Worm (Caenorhabditis elegans) whole organism, L3 larva: Measurements from ENCODE around the gene srh-147.

Experiments used
- aly-2 ChIP-seq: fragments of 150-350 bp; optimal IDR thresholded peaks from 2 replicates; lab custom pipeline; 2014; ENCODE audit warnings: missing biosample characterization, missing genetic modification characterization
- ama-1 ChIP-seq: fragments of 150-350 bp; optimal IDR thresholded peaks from 2 replicates; lab custom pipeline; 2018
- ceh-16 ChIP-seq: sonication (generic microtip); optimal IDR thresholded peaks from 2 replicates; lab custom pipeline; 2017; ENCODE audit warnings: missing biosample characterization, missing genetic modification characterization
- ceh-28 ChIP-seq: fragments of 150-350 bp; optimal IDR thresholded peaks from 2 replicates; lab custom pipeline; 2014; ENCODE audit warnings: missing biosample characterization, missing genetic modification reagents, missing genetic modification characterization
- ceh-82 ChIP-seq: fragments of 150-350 bp; optimal IDR thresholded peaks from 2 replicates; lab custom pipeline; 2014; ENCODE audit warnings: missing biosample characterization, missing genetic modification characterization
- daf-12 ChIP-seq: fragments of 150-350 bp; optimal IDR thresholded peaks from 2 replicates; lab custom pipeline; 2014; ENCODE audit warnings: missing biosample characterization, missing genetic modification reagents, missing genetic modification characterization
- egl-27 ChIP-seq: sonication (generic microtip); optimal IDR thresholded peaks from 4 replicates; lab custom pipeline; 2017; ENCODE audit warnings: missing biosample characterization, missing genetic modification reagents, missing genetic modification characterization
- egl-5 ChIP-seq: fragments of 150-350 bp; optimal IDR thresholded peaks from 2 replicates; lab custom pipeline; 2017; ENCODE audit warnings: missing biosample characterization, missing genetic modification reagents, missing genetic modification characterization, inconsistent platforms
- elt-1 ChIP-seq: fragments of 150-350 bp; optimal IDR thresholded peaks from 2 replicates; lab custom pipeline; 2014; ENCODE audit warnings: missing biosample characterization, missing genetic modification characterization
- elt-2 ChIP-seq: sonication (generic microtip); optimal IDR thresholded peaks from 2 replicates; lab custom pipeline; 2016; ENCODE audit warnings: missing genetic modification reagents, mild to moderate bottlenecking, missing genetic modification characterization, missing compliant biosample characterization
- elt-3 ChIP-seq, 3 experiments: fragments of 150-350 bp in 1 of 3; sonication (generic microtip) in 2 of 3; optimal IDR thresholded peaks; 2 replicates in 2 of 3; 4 replicates in 1 of 3; lab custom pipeline; 2014 to 2017; ENCODE audit warnings: missing biosample characterization in 3 of 3, missing genetic modification characterization in 3 of 3
- eor-1 ChIP-seq, 2 experiments: fragments of 150-350 bp; optimal IDR thresholded peaks; 2 replicates each; lab custom pipeline; 2014 to 2018; ENCODE audit warnings: missing biosample characterization in 2 of 2, missing genetic modification characterization in 2 of 2
- fkh-10 ChIP-seq: sonication (generic microtip); optimal IDR thresholded peaks from 2 replicates; lab custom pipeline; 2017; ENCODE audit warnings: missing biosample characterization, missing genetic modification reagents, missing genetic modification characterization
- fos-1 ChIP-seq: fragments of 150-350 bp; optimal IDR thresholded peaks from 2 replicates; lab custom pipeline; 2014; ENCODE audit warnings: missing biosample characterization, missing genetic modification characterization
- hmg-11 ChIP-seq: sonication (generic microtip); optimal IDR thresholded peaks from 2 replicates; lab custom pipeline; 2016; ENCODE audit warnings: missing genetic modification characterization, missing compliant biosample characterization
- jun-1 ChIP-seq: fragments of 150-350 bp; optimal IDR thresholded peaks from 2 replicates; lab custom pipeline; 2014; ENCODE audit warnings: missing biosample characterization, missing genetic modification reagents, missing genetic modification characterization
- lin-15B ChIP-seq: fragments of 150-350 bp; optimal IDR thresholded peaks from 2 replicates; lab custom pipeline; 2014; ENCODE audit warnings: missing biosample characterization, missing genetic modification characterization
- lin-39 ChIP-seq: fragments of 150-350 bp; optimal IDR thresholded peaks from 2 replicates; lab custom pipeline; 2018; ENCODE audit warnings: missing biosample characterization, missing genetic modification reagents, missing genetic modification characterization
- lsy-12 ChIP-seq: sonication (generic microtip); optimal IDR thresholded peaks from 2 replicates; lab custom pipeline; 2016; ENCODE audit warnings: mild to moderate bottlenecking, missing genetic modification characterization, missing compliant biosample characterization
- mdl-1 ChIP-seq: fragments of 150-350 bp; optimal IDR thresholded peaks from 2 replicates; lab custom pipeline; 2014; ENCODE audit warnings: missing biosample characterization, missing genetic modification characterization
- mml-1 ChIP-seq: fragments of 150-350 bp; sonication (generic microtip); optimal IDR thresholded peaks from 3 replicates; lab custom pipeline; 2014; ENCODE audit warnings: missing biosample characterization, missing genetic modification characterization
- nfya-1 ChIP-seq: sonication (generic microtip); optimal IDR thresholded peaks from 2 replicates; lab custom pipeline; 2017; ENCODE audit warnings: missing genetic modification characterization, mild to moderate bottlenecking, missing compliant biosample characterization, antibody characterized with exemption, moderate library complexity; ENCODE audit not compliant: insufficient read depth
- nhr-11 ChIP-seq: fragments of 150-350 bp; optimal IDR thresholded peaks from 2 replicates; lab custom pipeline; 2014; ENCODE audit warnings: missing biosample characterization, missing genetic modification characterization
- nhr-237 ChIP-seq: fragments of 150-350 bp; optimal IDR thresholded peaks from 2 replicates; lab custom pipeline; 2014; ENCODE audit warnings: missing biosample characterization, missing genetic modification characterization
- nhr-25 ChIP-seq: sonication (generic microtip); optimal IDR thresholded peaks from 2 replicates; lab custom pipeline; 2017; ENCODE audit warnings: missing biosample characterization, missing genetic modification characterization
- nhr-28 ChIP-seq: fragments of 150-350 bp; optimal IDR thresholded peaks from 2 replicates; lab custom pipeline; 2014; ENCODE audit warnings: missing biosample characterization, missing genetic modification characterization
- nhr-43 ChIP-seq: sonication (generic microtip); optimal IDR thresholded peaks from 2 replicates; lab custom pipeline; 2016; ENCODE audit warnings: mild to moderate bottlenecking, missing genetic modification characterization, missing compliant biosample characterization; ENCODE audit not compliant: poor library complexity, severe bottlenecking
- nhr-67 ChIP-seq: fragments of 150-350 bp; optimal IDR thresholded peaks from 2 replicates; lab custom pipeline; 2014; ENCODE audit warnings: missing biosample characterization, missing genetic modification characterization
- nhr-76 ChIP-seq: fragments of 150-350 bp; sonication (generic microtip); optimal IDR thresholded peaks from 5 replicates; lab custom pipeline; 2014; ENCODE audit warnings: missing biosample characterization, missing genetic modification characterization
- nhr-77 ChIP-seq: fragments of 150-350 bp; optimal IDR thresholded peaks from 2 replicates; lab custom pipeline; 2014; ENCODE audit warnings: missing biosample characterization, missing genetic modification characterization
- pha-4 ChIP-seq: fragments of 150-350 bp; optimal IDR thresholded peaks from 2 replicates; lab custom pipeline; 2014; ENCODE audit warnings: missing biosample characterization, missing genetic modification reagents, missing genetic modification characterization
- pqm-1 ChIP-seq: fragments of 150-350 bp; optimal IDR thresholded peaks from 2 replicates; lab custom pipeline; 2017; ENCODE audit warnings: missing biosample characterization, missing genetic modification characterization, inconsistent platforms
- skn-1 ChIP-seq: fragments of 150-350 bp; optimal IDR thresholded peaks from 2 replicates; lab custom pipeline; 2014; ENCODE audit warnings: missing biosample characterization, missing genetic modification characterization
- tbx-2 ChIP-seq: sonication (generic microtip); optimal IDR thresholded peaks from 2 replicates; lab custom pipeline; 2016; ENCODE audit warnings: mild to moderate bottlenecking, missing genetic modification characterization, missing compliant biosample characterization
- unc-39 ChIP-seq: sonication (generic microtip); optimal IDR thresholded peaks from 4 replicates; lab custom pipeline; 2017; ENCODE audit warnings: missing biosample characterization, missing genetic modification characterization
- zag-1 ChIP-seq: fragments of 150-350 bp; optimal IDR thresholded peaks from 2 replicates; lab custom pipeline; 2014; ENCODE audit warnings: missing biosample characterization, missing genetic modification characterization
- ztf-4 ChIP-seq: fragments of 150-350 bp; optimal IDR thresholded peaks from 2 replicates; lab custom pipeline; 2014; ENCODE audit warnings: missing biosample characterization, missing genetic modification characterization

Gene srh-147

ce11 chrV:15880705-15881104 is 30.6 kb upstream of the srh-147 start:
- TF ChIP-seq lsy-12 (tag; lab: Kevin White, UChicago) (no peak), mml-1 (tag; lab: Kevin White, UChicago) (no peak), skn-1 (tag; lab: Kevin White, UChicago) (peak; percentile 97), egl-27 (peak; percentile 63), tbx-2 (tag; lab: Kevin White, UChicago) (no peak), nhr-11 (tag; lab: Kevin White, UChicago) (no peak), mdl-1 (tag; lab: Kevin White, UChicago) (no peak), aly-2 (tag; lab: Kevin White, UChicago) (no peak), lin-15B (tag; lab: Kevin White, UChicago) (peak; percentile 15), ama-1 (no peak), nhr-25 (tag; lab: Kevin White, UChicago) (peak; percentile 36), nfya-1 (tag; lab: Kevin White, UChicago) (peak; percentile 18), nhr-43 (tag; lab: Kevin White, UChicago) (no peak), hmg-11 (tag; lab: Kevin White, UChicago) (peak; percentile 34), ceh-28 (tag; lab: Kevin White, UChicago) (peak; percentile 68), elt-1 (tag; lab: Kevin White, UChicago) (no peak), ceh-16 (tag; lab: Kevin White, UChicago) (no peak), elt-2 (peak; percentile 76), nhr-76 (tag; lab: Kevin White, UChicago) (no peak), pqm-1 (peak; percentile 62), fkh-10 (GFP tag; lab: Kevin White, UChicago) (no peak), fos-1 (tag; lab: Kevin White, UChicago) (no peak), egl-5 (tag; lab: Kevin White, UChicago) (no peak), jun-1 (peak; percentile 69), pha-4 (tag; lab: Kevin White, UChicago) (peak; percentile 84), lin-39 (no peak), nhr-28 (tag; lab: Kevin White, UChicago) (no peak), daf-12 (tag; lab: Kevin White, UChicago) (no peak), zag-1 (tag; lab: Kevin White, UChicago) (no peak), elt-3 (tag; optimal IDR thresholded peaks at IDR 0.05; lab: Kevin White, UChicago) (peak in 1 of 3 experiments; percentile 8)
- TF ChIP-seq, all 47 proteins: peak for 12

ce11 chrV:15880033-15880432 is 29.9 kb upstream of the srh-147 start:
- peak; percentile 66 for TF ChIP-seq pqm-1
- peak; percentile 26 for TF ChIP-seq pha-4 (tag; lab: Kevin White, UChicago)
- no peak for TF ChIP-seq ceh-82 (tag; lab: Kevin White, UChicago)
- no peak for TF ChIP-seq nhr-77
- TF ChIP-seq skn-1 (tag; lab: Kevin White, UChicago), result no peak
- peak; percentile 52 for TF ChIP-seq elt-2

ce11 chrV:15879508-15879907 is 29.4 kb upstream of the srh-147 start, which contains the start of gene nhr-84:
Gene nhr-84, minus strand, starts transcription at chrV:15879608.
- TF ChIP-seq ztf-4 (tag; lab: Kevin White, UChicago) (no peak), nhr-76 (tag; lab: Kevin White, UChicago) (no peak), nhr-67 (tag; lab: Kevin White, UChicago) (no peak), pha-4 (tag; lab: Kevin White, UChicago) (no peak), ceh-28 (tag; lab: Kevin White, UChicago) (no peak), daf-12 (tag; lab: Kevin White, UChicago) (no peak), nhr-43 (tag; lab: Kevin White, UChicago) (no peak), skn-1 (tag; lab: Kevin White, UChicago) (no peak), eor-1 (tag; optimal IDR thresholded peaks at IDR 0.05; lab: Kevin White, UChicago) (no peak), nhr-237 (tag; lab: Kevin White, UChicago) (no peak), unc-39 (no peak), elt-2 (no peak), mdl-1 (tag; lab: Kevin White, UChicago) (no peak), zag-1 (tag; lab: Kevin White, UChicago) (no peak), fos-1 (tag; lab: Kevin White, UChicago) (no peak), ceh-82 (tag; lab: Kevin White, UChicago) (no peak), nhr-77 (no peak)
